Worm (Caenorhabditis elegans) whole organism, L2 larva: ENCODE measurements around the gene hdl-1.

Source experiments
- ceh-82 ChIP-seq: fragments of 150-350 bp; optimal IDR thresholded peaks from 2 replicates; lab custom pipeline; 2014; ENCODE audit warnings: missing biosample characterization, missing genetic modification characterization
- egl-27 ChIP-seq: sonication (generic microtip); optimal IDR thresholded peaks from 3 replicates; lab custom pipeline; 2017; ENCODE audit warnings: missing biosample characterization, missing genetic modification reagents, missing genetic modification characterization
- nhr-10 ChIP-seq: sonication (generic microtip); optimal IDR thresholded peaks from 2 replicates; lab custom pipeline; 2017; ENCODE audit warnings: missing biosample characterization, missing genetic modification characterization
- zag-1 ChIP-seq: fragments of 150-350 bp; optimal IDR thresholded peaks from 2 replicates; lab custom pipeline; 2014; ENCODE audit warnings: missing biosample characterization, missing genetic modification characterization

DNA sequence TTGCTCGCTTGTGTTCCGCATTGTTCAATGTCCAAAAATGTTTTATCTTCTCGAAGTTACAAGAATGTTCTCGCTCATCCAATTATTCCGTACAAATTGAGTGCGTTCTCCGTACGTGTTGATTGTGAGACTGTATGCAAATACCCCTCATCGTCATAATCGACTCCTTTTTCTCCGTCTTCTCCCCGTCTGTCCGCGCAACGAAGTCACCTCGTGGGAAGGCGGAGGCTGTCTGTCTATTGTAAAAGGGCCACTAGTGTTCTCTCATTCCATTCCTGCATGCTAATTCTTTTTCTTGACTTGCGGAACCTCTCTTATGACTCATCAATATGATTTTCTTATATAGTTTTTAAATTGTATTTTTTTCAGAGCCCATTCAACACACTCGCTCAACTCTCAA, 20.6 kb upstream of the hdl-1 start, which contains the start of gene ZK829.9:
- TF ChIP-seq ceh-82 (no peak), egl-27 (tag; lab: Kevin White, UChicago) (no peak), zag-1 (tag; lab: Kevin White, UChicago) (no peak), nhr-10 (tag; lab: Kevin White, UChicago) (no peak)
